Worm (Caenorhabditis elegans) whole organism, L1 larva: Measurements from ENCODE around the gene F53A9.3.

Experiments used
- C04F5.9 ChIP-seq: sonication (generic microtip); optimal IDR thresholded peaks from 2 replicates; lab custom pipeline; 2016; ENCODE audit warnings: missing genetic modification characterization, missing compliant biosample characterization
- C16A3.4 ChIP-seq: fragments of 150-350 bp; optimal IDR thresholded peaks from 2 replicates; lab custom pipeline; 2014; ENCODE audit warnings: missing biosample characterization, missing genetic modification characterization
- C34B4.2 ChIP-seq: sonication (generic microtip); optimal IDR thresholded peaks from 2 replicates; lab custom pipeline; 2017; ENCODE audit warnings: mild to moderate bottlenecking, missing genetic modification characterization, missing compliant biosample characterization
- F16B12.6 ChIP-seq: fragments of 150-350 bp; optimal IDR thresholded peaks from 2 replicates; lab custom pipeline; 2014; ENCODE audit warnings: missing biosample characterization, missing genetic modification characterization
- aha-1 ChIP-seq: fragments of 150-350 bp; optimal IDR thresholded peaks from 2 replicates; lab custom pipeline; 2014; ENCODE audit warnings: missing biosample characterization, missing genetic modification characterization
- aly-2 ChIP-seq: fragments of 150-350 bp; optimal IDR thresholded peaks from 2 replicates; lab custom pipeline; 2014; ENCODE audit warnings: missing biosample characterization, missing genetic modification characterization
- blmp-1 ChIP-seq: fragments of 150-350 bp; optimal IDR thresholded peaks from 2 replicates; lab custom pipeline; 2014; ENCODE audit warnings: missing biosample characterization, missing genetic modification characterization
- ceh-63 ChIP-seq: fragments of 200-800 bp; sonication (Bioruptor generic); optimal IDR thresholded peaks from 2 replicates; lab custom pipeline; 2018; ENCODE audit warnings: mild to moderate bottlenecking, missing genetic modification characterization, missing compliant biosample characterization
- ceh-88 ChIP-seq: fragments of 200-800 bp; sonication (Bioruptor generic); IDR thresholded peaks from 2 replicates; pipeline ENCODE4 v1.3.6; 2022; ENCODE audit warnings: missing genetic modification characterization, missing compliant biosample characterization
- ceh-90 ChIP-seq: sonication (generic microtip); optimal IDR thresholded peaks from 2 replicates; lab custom pipeline; 2016; ENCODE audit warnings: missing genetic modification characterization, missing compliant biosample characterization
- dsc-1 ChIP-seq: sonication (generic microtip); optimal IDR thresholded peaks from 2 replicates; lab custom pipeline; 2016; ENCODE audit warnings: mild to moderate bottlenecking, missing genetic modification characterization, missing compliant biosample characterization
- efl-1 ChIP-seq, 4 experiments: fragments of 150-350 bp; optimal IDR thresholded peaks in 3 of 4; peaks in 1 of 4; 1 replicate in 1 of 4; 2 replicates in 3 of 4; lab custom pipeline; 2014; ENCODE audit warnings: missing biosample characterization in 2 of 4, missing genetic modification characterization in 2 of 4, missing genetic modification reagents in 2 of 4
- efl-3 ChIP-seq: fragments of 200-800 bp; sonication (Bioruptor generic); optimal IDR thresholded peaks from 2 replicates; lab custom pipeline; 2018; ENCODE audit warnings: mild to moderate bottlenecking, missing genetic modification characterization, missing compliant biosample characterization
- egl-27 ChIP-seq, 2 experiments: fragments of 150-350 bp in 1 of 2; sonication (generic microtip); optimal IDR thresholded peaks; 3 replicates each; lab custom pipeline; 2017 to 2018; ENCODE audit warnings: missing biosample characterization in 2 of 2, missing genetic modification characterization in 2 of 2, missing genetic modification reagents in 2 of 2
- elt-2 ChIP-seq: sonication (generic microtip); optimal IDR thresholded peaks from 2 replicates; lab custom pipeline; 2016; ENCODE audit warnings: missing genetic modification characterization, mild to moderate bottlenecking, inconsistent platforms, missing compliant biosample characterization, missing genetic modification reagents
- fkh-8 ChIP-seq: sonication (generic microtip); optimal IDR thresholded peaks from 2 replicates; lab custom pipeline; 2016; ENCODE audit warnings: mild to moderate bottlenecking, missing genetic modification characterization, missing compliant biosample characterization
- fos-1 ChIP-seq: fragments of 150-350 bp; optimal IDR thresholded peaks from 2 replicates; lab custom pipeline; 2014; ENCODE audit warnings: missing biosample characterization, missing genetic modification characterization
- hlh-17 ChIP-seq: fragments of 200-800 bp; sonication (Bioruptor generic); optimal IDR thresholded peaks from 2 replicates; lab custom pipeline; 2018; ENCODE audit warnings: missing genetic modification characterization, mild to moderate bottlenecking, missing compliant biosample characterization, moderate library complexity, borderline replicate concordance
- hlh-4 ChIP-seq: sonication (generic microtip); optimal IDR thresholded peaks from 2 replicates; lab custom pipeline; 2016; ENCODE audit warnings: mild to moderate bottlenecking, missing genetic modification characterization, missing compliant biosample characterization
- irx-1 ChIP-seq: sonication (generic microtip); optimal IDR thresholded peaks from 2 replicates; lab custom pipeline; 2016; ENCODE audit warnings: missing genetic modification characterization, missing compliant biosample characterization
- jun-1 ChIP-seq: fragments of 150-350 bp; optimal IDR thresholded peaks from 2 replicates; lab custom pipeline; 2014; ENCODE audit warnings: missing biosample characterization, missing genetic modification reagents, missing genetic modification characterization
- lin-15B ChIP-seq: fragments of 150-350 bp; sonication (generic microtip); optimal IDR thresholded peaks from 3 replicates; lab custom pipeline; 2014; ENCODE audit warnings: missing biosample characterization, missing genetic modification characterization
- lin-35 ChIP-seq, 2 experiments: fragments of 150-350 bp; optimal IDR thresholded peaks; 2 replicates each; lab custom pipeline; 2014; ENCODE audit warnings: missing biosample characterization in 2 of 2, missing genetic modification characterization in 2 of 2, missing genetic modification reagents in 2 of 2
- lin-39 ChIP-seq: fragments of 150-350 bp; optimal IDR thresholded peaks from 2 replicates; lab custom pipeline; 2014; ENCODE audit warnings: missing biosample characterization, missing genetic modification reagents, missing genetic modification characterization
- lir-3 ChIP-seq: sonication (generic microtip); optimal IDR thresholded peaks from 2 replicates; lab custom pipeline; 2016; ENCODE audit warnings: mild to moderate bottlenecking, missing genetic modification characterization, moderate library complexity, missing compliant biosample characterization; ENCODE audit not compliant: poor library complexity
- nhr-20 ChIP-seq: sonication (generic microtip); optimal IDR thresholded peaks from 2 replicates; lab custom pipeline; 2016; ENCODE audit warnings: mild to moderate bottlenecking, missing genetic modification characterization, missing compliant biosample characterization
- nhr-237 ChIP-seq: fragments of 150-350 bp; optimal IDR thresholded peaks from 2 replicates; lab custom pipeline; 2014; ENCODE audit warnings: missing biosample characterization, missing genetic modification characterization
- nhr-71 ChIP-seq: sonication (generic microtip); optimal IDR thresholded peaks from 2 replicates; lab custom pipeline; 2016; ENCODE audit warnings: mild to moderate bottlenecking, missing genetic modification characterization, moderate library complexity, missing compliant biosample characterization
- nhr-85 ChIP-seq: sonication (generic microtip); peaks from one replicate; lab custom pipeline; 2016; ENCODE audit warnings: missing genetic modification characterization, inconsistent platforms, missing compliant biosample characterization
- pag-3 ChIP-seq: sonication (generic microtip); optimal IDR thresholded peaks from 2 replicates; lab custom pipeline; 2017; ENCODE audit warnings: missing genetic modification characterization, mild to moderate bottlenecking, missing compliant biosample characterization, antibody characterized with exemption, borderline replicate concordance; ENCODE audit not compliant: insufficient read depth
- pax-3 ChIP-seq: fragments of 200-800 bp; sonication (Bioruptor generic); optimal IDR thresholded peaks from 2 replicates; lab custom pipeline; 2018; ENCODE audit warnings: mild to moderate bottlenecking, missing genetic modification characterization, moderate library complexity, missing compliant biosample characterization
- sox-4 ChIP-seq: sonication (generic microtip); optimal IDR thresholded peaks from 2 replicates; lab custom pipeline; 2016; ENCODE audit warnings: missing genetic modification characterization, missing compliant biosample characterization
- sptf-1 ChIP-seq: fragments of 150-350 bp; optimal IDR thresholded peaks from 2 replicates; lab custom pipeline; 2014; ENCODE audit warnings: missing biosample characterization, missing genetic modification characterization
- unc-130 ChIP-seq: fragments of 150-350 bp; optimal IDR thresholded peaks from 2 replicates; lab custom pipeline; 2017; ENCODE audit warnings: missing biosample characterization, missing genetic modification characterization, inconsistent platforms
- unc-86 ChIP-seq: sonication (generic microtip); optimal IDR thresholded peaks from 2 replicates; lab custom pipeline; 2016; ENCODE audit warnings: missing genetic modification characterization, missing compliant biosample characterization
- unc-98 ChIP-seq: fragments of 200-800 bp; sonication (Bioruptor generic); IDR thresholded peaks from 2 replicates; pipeline ENCODE4 v1.3.6; 2022; ENCODE audit warnings: missing genetic modification characterization, missing compliant biosample characterization
- vab-15 ChIP-seq: sonication (generic microtip); optimal IDR thresholded peaks from 2 replicates; lab custom pipeline; 2017; ENCODE audit warnings: missing genotype, mild to moderate bottlenecking, missing genetic modification characterization, missing compliant biosample characterization

F53A9.3 gene

ce11 chrX:8737801-8738200, 29.6 kb downstream of the F53A9.3 start:
- TF ChIP-seq sptf-1 (no peak), nhr-85 (tag; lab: Kevin White, UChicago) (peak; percentile 58), unc-98 (GFP tag; lab: Robert Waterston, UW) (no peak), blmp-1 (tag; lab: Kevin White, UChicago) (peak; percentile 68)

ce11 chrX:8739373-8739772, 31.2 kb downstream of the F53A9.3 start, which contains the start of gene M02D8.2:
Gene M02D8.2 (plus strand): TSS chrX:8739673.
- TF ChIP-seq fkh-8 (tag; lab: Kevin White, UChicago) (no peak), C34B4.2 (tag; lab: Kevin White, UChicago) (no peak), pax-3 (tag; lab: Kevin White, UChicago) (no peak), efl-1 (optimal IDR thresholded peaks at IDR 0.05; lab: Kevin White, UChicago) (no peak), efl-1 (GFP tag; optimal IDR thresholded peaks at IDR 0.05 in 1 of 2; lab: Kevin White, UChicago) (no peak), irx-1 (tag; lab: Kevin White, UChicago) (no peak), pag-3 (tag; lab: Kevin White, UChicago) (no peak), hlh-17 (no peak), lir-3 (tag; lab: Kevin White, UChicago) (no peak), unc-86 (tag; lab: Kevin White, UChicago) (no peak), lin-35 (GFP tag; optimal IDR thresholded peaks at IDR 0.05; lab: Kevin White, UChicago) (no peak), nhr-71 (tag; lab: Kevin White, UChicago) (no peak), hlh-4 (no peak)

- TF ChIP-seq lin-35 (GFP tag; optimal IDR thresholded peaks at IDR 0.05; lab: Kevin White, UChicago) (no peak), vab-15 (no peak), lir-3 (tag; lab: Kevin White, UChicago) (no peak), sptf-1 (no peak), elt-2 (tag; lab: Kevin White, UChicago) (no peak), egl-27 (tag; optimal IDR thresholded peaks at IDR 0.05; lab: Kevin White, UChicago) (no peak), C04F5.9 (tag; lab: Kevin White, UChicago) (no peak), efl-3 (GFP tag; lab: Kevin White, UChicago) (no peak), aly-2 (tag; lab: Kevin White, UChicago) (no peak), ceh-88 (GFP tag; lab: Robert Waterston, UW) (no peak), F16B12.6 (tag; lab: Kevin White, UChicago) (no peak), hlh-17 (no peak), lin-39 (tag; lab: Kevin White, UChicago) (no peak), nhr-237 (tag; lab: Kevin White, UChicago) (no peak), fos-1 (tag; lab: Kevin White, UChicago) (no peak), lin-15B (tag; lab: Kevin White, UChicago) (no peak), dsc-1 (no peak), unc-98 (GFP tag; lab: Robert Waterston, UW) (no peak)
These were observed 33.5 kb downstream of the F53A9.3 start for ce11 chrX:8741629-8742170.

- TF ChIP-seq sox-4 (tag; lab: Kevin White, UChicago), result no peak
- no peak for TF ChIP-seq jun-1
- TF ChIP-seq nhr-20 (tag; lab: Kevin White, UChicago), result no peak
- no peak for TF ChIP-seq unc-130 (tag; lab: Kevin White, UChicago)
- no peak for TF ChIP-seq blmp-1 (tag; lab: Kevin White, UChicago)
- no peak for TF ChIP-seq aha-1 (tag; lab: Kevin White, UChicago)
- no peak for TF ChIP-seq sptf-1
- no peak for TF ChIP-seq ceh-90 (tag; lab: Kevin White, UChicago)
- TF ChIP-seq fkh-8 (tag; lab: Kevin White, UChicago), result no peak
- no peak for TF ChIP-seq fos-1 (tag; lab: Kevin White, UChicago)
- TF ChIP-seq ceh-63 (GFP tag; lab: Kevin White, UChicago), result no peak
- TF ChIP-seq C16A3.4 (tag; lab: Kevin White, UChicago), result no peak
- TF ChIP-seq, all 84 proteins: peak for 0
These were observed 34.7 kb downstream of the F53A9.3 start, which contains the start of gene M02D8.7 for ce11 chrX:8742896-8743295. Gene M02D8.7 (minus strand): TSS chrX:8742996.
